Worm (Caenorhabditis elegans) whole organism, L4 larva: Measurements from ENCODE around the gene arrd-1.

Source experiments
- Y105C5A.15 ChIP-seq: fragments of 200-800 bp; sonication (Bioruptor generic); IDR thresholded peaks from 2 replicates; pipeline ENCODE4 v1.3.6; 2022; ENCODE audit warnings: missing genetic modification characterization, missing compliant biosample characterization
- nhr-6 ChIP-seq: fragments of 150-350 bp; optimal IDR thresholded peaks from 2 replicates; lab custom pipeline; 2014; ENCODE audit warnings: missing biosample characterization, missing genetic modification characterization

ce11 chrII:671025-671424, 43.7 kb downstream of the arrd-1 start, which contains the start of gene sri-46:
- TF ChIP-seq nhr-6 (no peak), Y105C5A.15 (no peak)
